Worm (Caenorhabditis elegans) whole organism, L1 larva: ENCODE results near the gene let-805.

Experiments
- C04F5.9 ChIP-seq: sonication (generic microtip); optimal IDR thresholded peaks from 2 replicates; lab custom pipeline; 2016; ENCODE audit warnings: missing genetic modification characterization, missing compliant biosample characterization
- C34B4.2 ChIP-seq: sonication (generic microtip); optimal IDR thresholded peaks from 2 replicates; lab custom pipeline; 2017; ENCODE audit warnings: mild to moderate bottlenecking, missing genetic modification characterization, missing compliant biosample characterization
- F16B12.6 ChIP-seq: fragments of 150-350 bp; optimal IDR thresholded peaks from 2 replicates; lab custom pipeline; 2014; ENCODE audit warnings: missing biosample characterization, missing genetic modification characterization
- Y116A8C.19 ChIP-seq: sonication (generic microtip); optimal IDR thresholded peaks from 2 replicates; lab custom pipeline; 2016; ENCODE audit warnings: missing compliant biosample characterization, missing genetic modification characterization, borderline replicate concordance
- alr-1 ChIP-seq: fragments of 200-800 bp; sonication (Bioruptor generic); optimal IDR thresholded peaks from 2 replicates; lab custom pipeline; 2018; ENCODE audit warnings: borderline replicate concordance, mild to moderate bottlenecking, missing genetic modification characterization, missing compliant biosample characterization
- aly-2 ChIP-seq: fragments of 150-350 bp; optimal IDR thresholded peaks from 2 replicates; lab custom pipeline; 2014; ENCODE audit warnings: missing biosample characterization, missing genetic modification characterization
- blmp-1 ChIP-seq: fragments of 150-350 bp; optimal IDR thresholded peaks from 2 replicates; lab custom pipeline; 2014; ENCODE audit warnings: missing biosample characterization, missing genetic modification characterization
- ceh-63 ChIP-seq: fragments of 200-800 bp; sonication (Bioruptor generic); optimal IDR thresholded peaks from 2 replicates; lab custom pipeline; 2018; ENCODE audit warnings: mild to moderate bottlenecking, missing genetic modification characterization, missing compliant biosample characterization
- ceh-90 ChIP-seq: sonication (generic microtip); optimal IDR thresholded peaks from 2 replicates; lab custom pipeline; 2016; ENCODE audit warnings: missing genetic modification characterization, missing compliant biosample characterization
- ces-1 ChIP-seq: fragments of 150-350 bp; optimal IDR thresholded peaks from 2 replicates; lab custom pipeline; 2014; ENCODE audit warnings: missing biosample characterization, missing genetic modification reagents, missing genetic modification characterization
- dsc-1 ChIP-seq: sonication (generic microtip); optimal IDR thresholded peaks from 2 replicates; lab custom pipeline; 2016; ENCODE audit warnings: mild to moderate bottlenecking, missing genetic modification characterization, missing compliant biosample characterization
- efl-1 ChIP-seq, 4 experiments: fragments of 150-350 bp; optimal IDR thresholded peaks in 3 of 4; peaks in 1 of 4; 1 replicate in 1 of 4; 2 replicates in 3 of 4; lab custom pipeline; 2014; ENCODE audit warnings: missing biosample characterization in 2 of 4, missing genetic modification characterization in 2 of 4, missing genetic modification reagents in 2 of 4
- egl-13 ChIP-seq: sonication (generic microtip); optimal IDR thresholded peaks from 2 replicates; lab custom pipeline; 2016; ENCODE audit warnings: missing genotype, missing genetic modification reagents, missing genetic modification characterization, missing compliant biosample characterization
- egl-27 ChIP-seq, 2 experiments: fragments of 150-350 bp in 1 of 2; sonication (generic microtip); optimal IDR thresholded peaks; 3 replicates each; lab custom pipeline; 2017 to 2018; ENCODE audit warnings: missing biosample characterization in 2 of 2, missing genetic modification characterization in 2 of 2, missing genetic modification reagents in 2 of 2
- elt-2 ChIP-seq: sonication (generic microtip); optimal IDR thresholded peaks from 2 replicates; lab custom pipeline; 2016; ENCODE audit warnings: missing genetic modification characterization, mild to moderate bottlenecking, inconsistent platforms, missing compliant biosample characterization, missing genetic modification reagents
- elt-3 ChIP-seq, 6 experiments: fragments of 150-350 bp in 1 of 6; sonication (generic microtip); optimal IDR thresholded peaks; 2 replicates each; lab custom pipeline; 2017 to 2018; ENCODE audit warnings: missing biosample characterization in 6 of 6, missing genetic modification characterization in 6 of 6, inconsistent platforms in 1 of 6
- ets-5 ChIP-seq: fragments of 200-800 bp; sonication (Bioruptor generic); IDR thresholded peaks from 2 replicates; pipeline ENCODE4 v1.3.6; 2022; ENCODE audit warnings: missing genetic modification characterization, missing compliant biosample characterization
- fkh-10 ChIP-seq: sonication (generic microtip); optimal IDR thresholded peaks from 2 replicates; lab custom pipeline; 2017; ENCODE audit warnings: missing biosample characterization, missing genetic modification reagents, missing genetic modification characterization
- fkh-8 ChIP-seq: sonication (generic microtip); optimal IDR thresholded peaks from 2 replicates; lab custom pipeline; 2016; ENCODE audit warnings: mild to moderate bottlenecking, missing genetic modification characterization, missing compliant biosample characterization
- isw-1 ChIP-seq: fragments of 200-800 bp; sonication (Bioruptor generic); IDR thresholded peaks from 2 replicates; pipeline ENCODE4 v1.3.6; 2022; ENCODE audit warnings: missing genetic modification characterization, missing compliant biosample characterization
- jun-1 ChIP-seq: fragments of 150-350 bp; optimal IDR thresholded peaks from 2 replicates; lab custom pipeline; 2014; ENCODE audit warnings: missing biosample characterization, missing genetic modification reagents, missing genetic modification characterization
- lin-14 ChIP-seq: fragments of 200-800 bp; sonication (Bioruptor generic); optimal IDR thresholded peaks from 2 replicates; lab custom pipeline; 2018; ENCODE audit warnings: mild to moderate bottlenecking, missing genetic modification characterization, moderate library complexity, missing compliant biosample characterization
- lin-35 ChIP-seq, 2 experiments: fragments of 150-350 bp; optimal IDR thresholded peaks; 2 replicates each; lab custom pipeline; 2014; ENCODE audit warnings: missing biosample characterization in 2 of 2, missing genetic modification characterization in 2 of 2, missing genetic modification reagents in 2 of 2
- lir-3 ChIP-seq: sonication (generic microtip); optimal IDR thresholded peaks from 2 replicates; lab custom pipeline; 2016; ENCODE audit warnings: mild to moderate bottlenecking, missing genetic modification characterization, moderate library complexity, missing compliant biosample characterization; ENCODE audit not compliant: poor library complexity
- lsy-2 ChIP-seq, 2 experiments: fragments of 150-350 bp; optimal IDR thresholded peaks; 2 replicates each; lab custom pipeline; 2014; ENCODE audit warnings: missing biosample characterization in 2 of 2, missing genetic modification characterization in 2 of 2
- mef-2 ChIP-seq: fragments of 150-350 bp; optimal IDR thresholded peaks from 2 replicates; lab custom pipeline; 2014; ENCODE audit warnings: missing biosample characterization, missing genetic modification characterization
- mep-1 ChIP-seq: fragments of 150-350 bp; optimal IDR thresholded peaks from 2 replicates; lab custom pipeline; 2014; ENCODE audit warnings: missing biosample characterization, missing genetic modification characterization
- nhr-12 ChIP-seq: sonication (generic microtip); optimal IDR thresholded peaks from 2 replicates; lab custom pipeline; 2017; ENCODE audit warnings: missing biosample characterization, missing genetic modification characterization
- nhr-20 ChIP-seq: sonication (generic microtip); optimal IDR thresholded peaks from 2 replicates; lab custom pipeline; 2016; ENCODE audit warnings: mild to moderate bottlenecking, missing genetic modification characterization, missing compliant biosample characterization
- nhr-237 ChIP-seq: fragments of 150-350 bp; optimal IDR thresholded peaks from 2 replicates; lab custom pipeline; 2014; ENCODE audit warnings: missing biosample characterization, missing genetic modification characterization
- nhr-28 ChIP-seq: fragments of 150-350 bp; optimal IDR thresholded peaks from 2 replicates; lab custom pipeline; 2014; ENCODE audit warnings: missing biosample characterization, missing genetic modification characterization
- nhr-71 ChIP-seq: sonication (generic microtip); optimal IDR thresholded peaks from 2 replicates; lab custom pipeline; 2016; ENCODE audit warnings: mild to moderate bottlenecking, missing genetic modification characterization, moderate library complexity, missing compliant biosample characterization
- nhr-85 ChIP-seq: sonication (generic microtip); peaks from one replicate; lab custom pipeline; 2016; ENCODE audit warnings: missing genetic modification characterization, inconsistent platforms, missing compliant biosample characterization
- nhr-90 ChIP-seq: sonication (generic microtip); optimal IDR thresholded peaks from 2 replicates; lab custom pipeline; 2016; ENCODE audit warnings: mild to moderate bottlenecking, missing genetic modification characterization, missing compliant biosample characterization; ENCODE audit not compliant: poor library complexity
- pax-3 ChIP-seq: fragments of 200-800 bp; sonication (Bioruptor generic); optimal IDR thresholded peaks from 2 replicates; lab custom pipeline; 2018; ENCODE audit warnings: mild to moderate bottlenecking, missing genetic modification characterization, moderate library complexity, missing compliant biosample characterization
- pqm-1 ChIP-seq: sonication (generic microtip); optimal IDR thresholded peaks from 3 replicates; lab custom pipeline; 2017; ENCODE audit warnings: missing biosample characterization, missing genetic modification characterization
- rnt-1 ChIP-seq: sonication (generic microtip); optimal IDR thresholded peaks from 2 replicates; lab custom pipeline; 2016; ENCODE audit warnings: mild to moderate bottlenecking, missing genetic modification characterization, moderate library complexity, missing compliant biosample characterization
- skn-1 ChIP-seq: fragments of 150-350 bp; optimal IDR thresholded peaks from 2 replicates; lab custom pipeline; 2014; ENCODE audit warnings: missing biosample characterization, missing genetic modification characterization
- snu-23 ChIP-seq: sonication (generic microtip); optimal IDR thresholded peaks from 2 replicates; lab custom pipeline; 2016; ENCODE audit warnings: missing genetic modification characterization, missing compliant biosample characterization
- sptf-1 ChIP-seq: fragments of 150-350 bp; optimal IDR thresholded peaks from 2 replicates; lab custom pipeline; 2014; ENCODE audit warnings: missing biosample characterization, missing genetic modification characterization
- unc-130 ChIP-seq: fragments of 150-350 bp; optimal IDR thresholded peaks from 2 replicates; lab custom pipeline; 2017; ENCODE audit warnings: missing biosample characterization, missing genetic modification characterization, inconsistent platforms
- unc-62 ChIP-seq: fragments of 150-350 bp; optimal IDR thresholded peaks from 2 replicates; lab custom pipeline; 2014; ENCODE audit warnings: missing biosample characterization, missing genetic modification reagents, missing genetic modification characterization
- unc-86 ChIP-seq: sonication (generic microtip); optimal IDR thresholded peaks from 2 replicates; lab custom pipeline; 2016; ENCODE audit warnings: missing genetic modification characterization, missing compliant biosample characterization
- xbp-1 ChIP-seq: sonication (generic microtip); optimal IDR thresholded peaks from 2 replicates; lab custom pipeline; 2016; ENCODE audit warnings: missing genetic modification characterization, missing compliant biosample characterization
- zag-1 ChIP-seq: fragments of 150-350 bp; optimal IDR thresholded peaks from 2 replicates; lab custom pipeline; 2014; ENCODE audit warnings: missing biosample characterization, missing genetic modification characterization
- zip-4 ChIP-seq: fragments of 200-800 bp; sonication (Bioruptor generic); optimal IDR thresholded peaks from 2 replicates; lab custom pipeline; 2018; ENCODE audit warnings: mild to moderate bottlenecking, missing genetic modification characterization, moderate library complexity, missing compliant biosample characterization
- ztf-4 ChIP-seq: fragments of 150-350 bp; optimal IDR thresholded peaks from 2 replicates; lab custom pipeline; 2014; ENCODE audit warnings: missing biosample characterization, missing genetic modification characterization

let-805 gene

ce11 chrIII:2676097-2676496, 18.2 kb downstream of the let-805 start:
- TF ChIP-seq unc-130 (no peak), elt-3 (tag; optimal IDR thresholded peaks at IDR 0.05; lab: Kevin White, UChicago) (peak in 3 of 6 experiments; percentile 49 to 76 (median 67)), lin-14 (GFP tag; lab: Kevin White, UChicago) (peak; percentile 64), nhr-20 (tag; lab: Kevin White, UChicago) (no peak), elt-2 (tag; lab: Kevin White, UChicago) (peak; percentile 14), aly-2 (tag; lab: Kevin White, UChicago) (no peak), unc-62 (GFP tag; lab: Kevin White, UChicago) (no peak), nhr-28 (tag; lab: Kevin White, UChicago) (no peak), dsc-1 (tag; lab: Kevin White, UChicago) (no peak), egl-27 (tag; optimal IDR thresholded peaks at IDR 0.05; lab: Kevin White, UChicago) (no peak), nhr-12 (tag; lab: Kevin White, UChicago) (no peak), ets-5 (GFP tag; lab: Robert Waterston, UW) (no peak), pax-3 (tag; lab: Kevin White, UChicago) (no peak), blmp-1 (no peak), lin-35 (GFP tag; optimal IDR thresholded peaks at IDR 0.05; lab: Kevin White, UChicago) (peak in 1 of 2 experiments; percentile 38), C04F5.9 (no peak), mef-2 (tag; lab: Kevin White, UChicago) (no peak), jun-1 (no peak), fkh-10 (GFP tag; lab: Kevin White, UChicago) (no peak), C34B4.2 (tag; lab: Kevin White, UChicago) (no peak), fkh-8 (no peak), unc-86 (no peak), rnt-1 (tag; lab: Kevin White, UChicago) (no peak), ztf-4 (tag; lab: Kevin White, UChicago) (no peak), lir-3 (tag; lab: Kevin White, UChicago) (no peak), snu-23 (peak; percentile 34), efl-1 (optimal IDR thresholded peaks at IDR 0.05; lab: Kevin White, UChicago) (no peak), efl-1 (GFP tag; optimal IDR thresholded peaks at IDR 0.05 in 1 of 2; lab: Kevin White, UChicago) (no peak), nhr-85 (tag; lab: Kevin White, UChicago) (peak; percentile 71), isw-1 (no peak), F16B12.6 (no peak), ceh-63 (GFP tag; lab: Kevin White, UChicago) (no peak), xbp-1 (tag; lab: Kevin White, UChicago) (no peak), zip-4 (GFP tag; lab: Kevin White, UChicago) (no peak), mep-1 (tag; lab: Kevin White, UChicago) (no peak), egl-13 (tag; lab: Kevin White, UChicago) (no peak), nhr-237 (no peak), lsy-2 (tag; optimal IDR thresholded peaks at IDR 0.05; lab: Kevin White, UChicago) (no peak), pqm-1 (tag; lab: Kevin White, UChicago) (no peak), zag-1 (tag; lab: Kevin White, UChicago) (no peak), ceh-90 (tag; lab: Kevin White, UChicago) (no peak), ces-1 (GFP tag; lab: Kevin White, UChicago) (no peak), Y116A8C.19 (tag; lab: Kevin White, UChicago) (no peak), skn-1 (tag; lab: Kevin White, UChicago) (no peak), sptf-1 (no peak), nhr-90 (tag; lab: Kevin White, UChicago) (no peak), nhr-71 (tag; lab: Kevin White, UChicago) (no peak), alr-1 (tag; lab: Kevin White, UChicago) (no peak)
